Worm (Caenorhabditis elegans): ENCODE results near the gene C07C7.1.

DNA sequence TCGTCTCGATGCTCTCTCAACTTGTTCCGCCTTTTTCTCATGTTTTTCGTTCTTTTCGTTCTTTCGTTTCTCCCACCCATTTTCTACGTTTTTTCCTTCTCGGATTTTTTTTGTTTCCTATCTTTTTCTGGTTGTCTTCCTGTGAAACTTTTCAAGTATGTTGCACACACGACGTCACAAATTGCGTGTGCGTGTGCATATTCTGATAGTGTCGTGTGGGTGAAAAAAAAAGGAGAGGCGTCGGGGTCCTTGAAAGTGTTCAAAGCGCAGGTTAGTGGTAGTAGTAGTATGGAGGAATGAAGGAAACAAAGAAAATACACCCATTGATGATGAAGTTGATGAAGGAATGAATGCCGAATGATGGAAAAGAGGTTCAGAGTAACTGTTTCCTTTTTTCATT is 14.9 kb upstream of the C07C7.1 start:
- TF ChIP-seq nfya-1 (tag; optimal IDR thresholded peaks at IDR 0.05; ENCODE audit: insufficient read depth) (no peak), ZK546.5 (tag; optimal IDR thresholded peaks at IDR 0.05) (no peak), elt-1 (tag; optimal IDR thresholded peaks at IDR 0.05) (no peak)

Data from whole organism, L3 larva.